Worm (Caenorhabditis elegans) whole organism, L4 larva: ENCODE data around the gene gcy-21.
"Not testable (repeated sequence)": the region's sequence is repeated elsewhere in the genome, so short reads cannot be mapped to it uniquely, and the experiment has no call there.

Experiments used
- R02D3.7 ChIP-seq: fragments of 150-350 bp; sonication (generic microtip); optimal IDR thresholded peaks from 3 replicates; lab custom pipeline; 2014; ENCODE audit warnings: missing biosample characterization, missing genetic modification characterization
- T20F7.1 ChIP-seq: fragments of 200-800 bp; sonication (Bioruptor generic); optimal IDR thresholded peaks from 2 replicates; lab custom pipeline; 2018; ENCODE audit warnings: mild to moderate bottlenecking, missing genetic modification characterization, missing compliant biosample characterization
- ceh-32 ChIP-seq: sonication (generic microtip); optimal IDR thresholded peaks from 2 replicates; lab custom pipeline; 2016; ENCODE audit warnings: mild to moderate bottlenecking, missing genetic modification characterization, missing compliant biosample characterization; ENCODE audit not compliant: poor library complexity
- daf-16 ChIP-seq, 3 experiments: sonication (generic microtip); optimal IDR thresholded peaks; 2 replicates each; lab custom pipeline; 2016 to 2017; ENCODE audit warnings: missing genetic modification characterization in 3 of 3, missing genetic modification reagents in 3 of 3, mild to moderate bottlenecking in 2 of 3, missing compliant biosample characterization in 2 of 3, missing biosample characterization in 1 of 3, moderate library complexity in 1 of 3
- mdl-1 ChIP-seq, 2 experiments: fragments of 150-350 bp in 1 of 2; sonication (generic microtip) in 1 of 2; optimal IDR thresholded peaks; 2 replicates each; lab custom pipeline; 2014 to 2017; ENCODE audit warnings: missing biosample characterization in 2 of 2, missing genetic modification characterization in 2 of 2
- unc-62 ChIP-seq, 3 experiments: fragments of 150-350 bp in 1 of 3; sonication (generic microtip); optimal IDR thresholded peaks in 2 of 3; peaks in 1 of 3; 1 replicate in 1 of 3; 2 replicates in 2 of 3; lab custom pipeline; 2014 to 2017; ENCODE audit warnings: missing biosample characterization in 3 of 3, missing genetic modification characterization in 3 of 3, missing genetic modification reagents in 3 of 3, missing genotype in 1 of 3
- ztf-11 ChIP-seq: fragments of 150-350 bp; optimal IDR thresholded peaks from 2 replicates; lab custom pipeline; 2014; ENCODE audit warnings: missing biosample characterization, missing genetic modification characterization

DNA sequence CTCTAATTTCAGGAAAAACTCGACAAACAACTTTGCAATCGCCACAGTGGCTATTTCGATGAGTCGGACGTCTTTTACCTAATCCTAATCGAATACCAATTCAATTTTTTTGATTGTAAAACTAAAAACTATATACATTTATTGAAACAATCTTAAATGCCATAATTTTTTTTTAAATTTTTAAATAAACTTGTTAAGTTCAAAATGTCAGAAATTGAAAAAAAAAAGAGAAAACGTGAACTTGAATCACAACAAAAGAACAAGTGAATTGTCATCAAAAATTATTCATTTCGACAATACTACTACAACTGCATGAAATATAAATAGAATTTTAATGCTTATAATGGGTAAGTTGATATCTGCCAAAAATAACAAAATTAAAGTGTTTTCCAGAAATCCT is 47.2 kb upstream of the gcy-21 start, which contains the start of gene D2062.13:
- not testable (repeated sequence) for TF ChIP-seq R02D3.7 (tag; lab: Kevin White, UChicago); ceh-32 (tag; lab: Kevin White, UChicago); ztf-11 (tag; lab: Kevin White, UChicago); T20F7.1 (GFP tag; lab: Kevin White, UChicago); unc-62 (GFP tag; optimal IDR thresholded peaks at IDR 0.05 in 1 of 2; lab: Kevin White, UChicago); unc-62 (tag; optimal IDR thresholded peaks at IDR 0.05; lab: Kevin White, UChicago); mdl-1 (tag; optimal IDR thresholded peaks at IDR 0.05; lab: Kevin White, UChicago); daf-16 (GFP tag; optimal IDR thresholded peaks at IDR 0.05; lab: Kevin White, UChicago); daf-16 (tag; optimal IDR thresholded peaks at IDR 0.05; lab: Kevin White, UChicago)
